Worm (Caenorhabditis elegans) whole organism, young adult: ENCODE measurements around the gene C01B9.1.
A peak's percentile ranks its signal among the peaks of the same experiment; 100 is the strongest.

Source experiments
- F10E7.11 ChIP-seq: sonication (generic microtip); optimal IDR thresholded peaks from 2 replicates; lab custom pipeline; 2017; ENCODE audit warnings: mild to moderate bottlenecking, missing genetic modification characterization, moderate library complexity, missing compliant biosample characterization
- F23B12.7 ChIP-seq: sonication (generic microtip); optimal IDR thresholded peaks from 2 replicates; lab custom pipeline; 2017; ENCODE audit warnings: missing genetic modification characterization, mild to moderate bottlenecking, missing compliant biosample characterization, antibody characterized with exemption, moderate library complexity; ENCODE audit not compliant: insufficient read depth
- F33H1.4 ChIP-seq: fragments of 200-800 bp; sonication (Bioruptor generic); IDR thresholded peaks from 2 replicates; pipeline ENCODE4 v1.3.6; 2022; ENCODE audit warnings: missing genetic modification reagents, missing genetic modification characterization, missing compliant biosample characterization
- F49E8.2 ChIP-seq: sonication (generic microtip); optimal IDR thresholded peaks from 3 replicates; lab custom pipeline; 2017; ENCODE audit warnings: missing genetic modification characterization, mild to moderate bottlenecking, missing compliant biosample characterization, antibody characterized with exemption, moderate library complexity; ENCODE audit not compliant: insufficient read depth
- F52B5.7 ChIP-seq: sonication (generic microtip); optimal IDR thresholded peaks from 2 replicates; lab custom pipeline; 2016; ENCODE audit warnings: mild to moderate bottlenecking, missing genetic modification characterization, missing compliant biosample characterization
- F55B11.4 ChIP-seq: sonication (generic microtip); optimal IDR thresholded peaks from 2 replicates; lab custom pipeline; 2016; ENCODE audit warnings: missing compliant biosample characterization, missing genetic modification characterization, borderline replicate concordance; ENCODE audit not compliant: insufficient read depth
- F57A8.1 ChIP-seq: fragments of 200-800 bp; sonication (Bioruptor generic); optimal IDR thresholded peaks from 2 replicates; lab custom pipeline; 2018; ENCODE audit warnings: mild to moderate bottlenecking, missing genetic modification characterization, moderate library complexity, missing compliant biosample characterization
- Y53G8AR.9 ChIP-seq: fragments of 200-800 bp; sonication (Bioruptor generic); conservative IDR thresholded peaks from 2 replicates; pipeline ENCODE4 v1.3.6; 2022; ENCODE audit warnings: missing genetic modification reagents, missing genetic modification characterization, missing compliant biosample characterization
- Y67H2A.10 ChIP-seq: fragments of 200-800 bp; sonication (Bioruptor generic); conservative IDR thresholded peaks from 2 replicates; pipeline ENCODE4 v1.3.6; 2022; ENCODE audit warnings: missing genetic modification reagents, missing genetic modification characterization, missing compliant biosample characterization
- Y95B8A.8 ChIP-seq: fragments of 200-800 bp; sonication (Bioruptor generic); IDR thresholded peaks from 2 replicates; pipeline ENCODE4 v1.3.6; 2022; ENCODE audit warnings: missing genetic modification reagents, missing genetic modification characterization, missing compliant biosample characterization
- aptf-2 ChIP-seq: fragments of 200-800 bp; sonication (Bioruptor generic); conservative IDR thresholded peaks from 2 replicates; pipeline ENCODE4 v1.3.6; 2022; ENCODE audit warnings: missing genetic modification reagents, missing genetic modification characterization, missing compliant biosample characterization
- aptf-3 ChIP-seq: fragments of 200-800 bp; sonication (Bioruptor generic); IDR thresholded peaks from 2 replicates; pipeline ENCODE4 v1.3.6; 2022; ENCODE audit warnings: missing genetic modification characterization, missing compliant biosample characterization
- attf-5 ChIP-seq: fragments of 200-800 bp; sonication (Bioruptor generic); optimal IDR thresholded peaks from 2 replicates; lab custom pipeline; 2018; ENCODE audit warnings: mild to moderate bottlenecking, missing genetic modification characterization, missing compliant biosample characterization
- ccch-3 ChIP-seq: fragments of 200-800 bp; sonication (Bioruptor generic); optimal IDR thresholded peaks from 2 replicates; lab custom pipeline; 2018; ENCODE audit warnings: mild to moderate bottlenecking, missing genetic modification characterization, missing compliant biosample characterization
- cebp-1 ChIP-seq, 2 experiments: fragments of 200-800 bp in 1 of 2; sonication (Bioruptor generic) in 1 of 2; sonication (generic microtip) in 1 of 2; IDR thresholded peaks in 1 of 2; optimal IDR thresholded peaks in 1 of 2; 2 replicates each; pipeline versions ENCODE4 v1.3.6 to Lab custom; 2017 to 2022; ENCODE audit warnings: missing compliant biosample characterization in 2 of 2, missing genetic modification characterization in 2 of 2, mild to moderate bottlenecking in 1 of 2, missing genetic modification reagents in 1 of 2, moderate library complexity in 1 of 2
- ceh-58 ChIP-seq: fragments of 200-800 bp; sonication (Bioruptor generic); IDR thresholded peaks from 2 replicates; pipeline ENCODE4 v1.3.6; 2022; ENCODE audit warnings: missing genetic modification characterization, missing compliant biosample characterization
- chd-7 ChIP-seq: sonication (generic microtip); optimal IDR thresholded peaks from 2 replicates; lab custom pipeline; 2016; ENCODE audit warnings: mild to moderate bottlenecking, missing genetic modification characterization, moderate library complexity, missing compliant biosample characterization
- dox-1 ChIP-seq: fragments of 200-800 bp; sonication (Bioruptor generic); IDR thresholded peaks from 2 replicates; pipeline ENCODE4 v1.3.6; 2022; ENCODE audit warnings: missing genetic modification reagents, missing genetic modification characterization, missing compliant biosample characterization
- dpl-1 ChIP-seq: fragments of 150-350 bp; optimal IDR thresholded peaks from 2 replicates; lab custom pipeline; 2014; ENCODE audit warnings: missing biosample characterization, missing genetic modification reagents, missing genetic modification characterization
- efl-1 ChIP-seq: fragments of 150-350 bp; optimal IDR thresholded peaks from 2 replicates; lab custom pipeline; 2014; ENCODE audit warnings: missing biosample characterization, missing genetic modification reagents, missing genetic modification characterization
- egrh-3 ChIP-seq: fragments of 200-800 bp; sonication (Bioruptor generic); IDR thresholded peaks from 2 replicates; pipeline ENCODE4 v1.3.6; 2022; ENCODE audit warnings: missing genetic modification reagents, missing genetic modification characterization, missing compliant biosample characterization
- him-1 ChIP-seq: sonication (generic microtip); optimal IDR thresholded peaks from 2 replicates; lab custom pipeline; 2016; ENCODE audit warnings: missing genotype, missing genetic modification reagents, missing genetic modification characterization, missing compliant biosample characterization
- hlh-26 ChIP-seq: fragments of 200-800 bp; sonication (Bioruptor generic); conservative IDR thresholded peaks from 2 replicates; pipeline ENCODE4 v1.3.6; 2022; ENCODE audit warnings: missing genetic modification reagents, missing genetic modification characterization, missing compliant biosample characterization
- hmg-1.2 ChIP-seq: fragments of 200-800 bp; sonication (Bioruptor generic); IDR thresholded peaks from 2 replicates; pipeline ENCODE4 v1.3.6; 2022; ENCODE audit warnings: missing genetic modification reagents, missing genetic modification characterization, missing compliant biosample characterization
- hrde-1 ChIP-seq: sonication (generic microtip); optimal IDR thresholded peaks from 2 replicates; lab custom pipeline; 2016; ENCODE audit warnings: missing genetic modification characterization, mild to moderate bottlenecking, missing compliant biosample characterization, moderate library complexity, missing genotype, missing genetic modification reagents, borderline replicate concordance
- lsl-1 ChIP-seq: fragments of 200-800 bp; sonication (Bioruptor generic); optimal IDR thresholded peaks from 2 replicates; lab custom pipeline; 2018; ENCODE audit warnings: mild to moderate bottlenecking, missing genetic modification characterization, moderate library complexity, missing compliant biosample characterization
- lsy-27 ChIP-seq: sonication (generic microtip); optimal IDR thresholded peaks from 2 replicates; lab custom pipeline; 2017; ENCODE audit warnings: missing genetic modification characterization, mild to moderate bottlenecking, missing compliant biosample characterization, antibody characterized with exemption, missing genotype, borderline replicate concordance; ENCODE audit not compliant: insufficient read depth
- madf-10 ChIP-seq: sonication (generic microtip); optimal IDR thresholded peaks from 2 replicates; lab custom pipeline; 2016; ENCODE audit warnings: mild to moderate bottlenecking, missing genetic modification characterization, missing compliant biosample characterization
- madf-3 ChIP-seq: fragments of 200-800 bp; sonication (Bioruptor generic); IDR thresholded peaks from 2 replicates; pipeline ENCODE4 v1.3.6; 2022; ENCODE audit warnings: missing genetic modification reagents, missing genetic modification characterization, missing compliant biosample characterization
- madf-8 ChIP-seq: fragments of 200-800 bp; sonication (Bioruptor generic); conservative IDR thresholded peaks from 2 replicates; pipeline ENCODE4 v1.3.6; 2022; ENCODE audit warnings: missing genetic modification reagents, missing genetic modification characterization, missing compliant biosample characterization
- mcd-1 ChIP-seq: fragments of 200-800 bp; sonication (Bioruptor generic); IDR thresholded peaks from 2 replicates; pipeline ENCODE4 v1.3.6; 2022; ENCODE audit warnings: missing genetic modification reagents, missing genetic modification characterization, missing compliant biosample characterization
- nfya-2 ChIP-seq: fragments of 200-800 bp; sonication (Bioruptor generic); IDR thresholded peaks from 2 replicates; pipeline ENCODE4 v1.3.6; 2022; ENCODE audit warnings: missing genetic modification reagents, missing genetic modification characterization, missing compliant biosample characterization
- nfyb-1 ChIP-seq: fragments of 200-800 bp; sonication (Bioruptor generic); IDR thresholded peaks from 2 replicates; pipeline ENCODE4 v1.3.6; 2022; ENCODE audit warnings: missing genetic modification reagents, missing genetic modification characterization, missing compliant biosample characterization
- nhr-27 ChIP-seq: fragments of 200-800 bp; sonication (Bioruptor generic); optimal IDR thresholded peaks from 2 replicates; lab custom pipeline; 2018; ENCODE audit warnings: mild to moderate bottlenecking, missing genetic modification characterization, moderate library complexity, missing compliant biosample characterization
- pbrm-1 ChIP-seq: fragments of 200-800 bp; sonication (Bioruptor generic); IDR thresholded peaks from 2 replicates; pipeline ENCODE4 v1.3.6; 2022; ENCODE audit warnings: missing genetic modification reagents, missing genetic modification characterization, missing compliant biosample characterization
- snpc-1.1 ChIP-seq: sonication (generic microtip); optimal IDR thresholded peaks from 2 replicates; lab custom pipeline; 2017; ENCODE audit warnings: missing genetic modification characterization, mild to moderate bottlenecking, missing compliant biosample characterization, antibody characterized with exemption, moderate library complexity, missing genotype, missing genetic modification reagents; ENCODE audit not compliant: insufficient read depth
- snpc-3.4 ChIP-seq: sonication (generic microtip); optimal IDR thresholded peaks from 2 replicates; lab custom pipeline; 2017; ENCODE audit warnings: missing genetic modification characterization, mild to moderate bottlenecking, missing compliant biosample characterization, antibody characterized with exemption, moderate library complexity, missing genotype, missing genetic modification reagents
- somi-1 ChIP-seq: fragments of 200-800 bp; sonication (Bioruptor generic); optimal IDR thresholded peaks from 2 replicates; lab custom pipeline; 2018; ENCODE audit warnings: mild to moderate bottlenecking, missing genetic modification characterization, missing compliant biosample characterization
- sptf-2 ChIP-seq: fragments of 200-800 bp; sonication (Bioruptor generic); optimal IDR thresholded peaks from 2 replicates; lab custom pipeline; 2018; ENCODE audit warnings: mild to moderate bottlenecking, missing genetic modification characterization, missing compliant biosample characterization
- tlf-1 ChIP-seq: fragments of 200-800 bp; sonication (Bioruptor generic); optimal IDR thresholded peaks from 2 replicates; lab custom pipeline; 2018; ENCODE audit warnings: mild to moderate bottlenecking, missing genetic modification characterization, missing compliant biosample characterization
- unc-62 ChIP-seq: fragments of 150-350 bp; optimal IDR thresholded peaks from 2 replicates; lab custom pipeline; 2014; ENCODE audit warnings: missing biosample characterization, missing genetic modification reagents, missing genetic modification characterization
- xnd-1 ChIP-seq: sonication (generic microtip); optimal IDR thresholded peaks from 2 replicates; lab custom pipeline; 2016; ENCODE audit warnings: missing genotype, missing genetic modification reagents, missing genetic modification characterization, missing compliant biosample characterization
- zfh-2 ChIP-seq: fragments of 200-800 bp; sonication (Bioruptor generic); conservative IDR thresholded peaks from 2 replicates; pipeline ENCODE4 v1.3.6; 2022; ENCODE audit warnings: missing genetic modification reagents, missing genetic modification characterization, missing compliant biosample characterization
- ztf-25 ChIP-seq: fragments of 200-800 bp; sonication (Bioruptor generic); IDR thresholded peaks from 2 replicates; pipeline ENCODE4 v1.3.6; 2022; ENCODE audit warnings: missing genetic modification reagents, missing genetic modification characterization, missing compliant biosample characterization
- ztf-26 ChIP-seq: sonication (generic microtip); optimal IDR thresholded peaks from 2 replicates; lab custom pipeline; 2017; ENCODE audit warnings: missing genetic modification characterization, missing compliant biosample characterization
- ztf-6 ChIP-seq: fragments of 200-800 bp; sonication (Bioruptor generic); IDR thresholded peaks from 2 replicates; pipeline ENCODE4 v1.3.6; 2022; ENCODE audit warnings: missing genetic modification reagents, missing genetic modification characterization, missing compliant biosample characterization

Gene C01B9.1

ce11 chrII:13723754-13724153, 47.6 kb upstream of the C01B9.1 start (continued):
- TF ChIP-seq egrh-3 (GFP tag; lab: Robert Waterston, UW) (no peak), cebp-1 (GFP tag; IDR thresholded peaks at IDR 0.05; lab: Robert Waterston, UW) (no peak), cebp-1 (tag; optimal IDR thresholded peaks at IDR 0.05; lab: Kevin White, UChicago) (peak; percentile 24), Y53G8AR.9 (GFP tag; lab: Robert Waterston, UW) (no peak), snpc-1.1 (no peak), attf-5 (GFP tag; lab: Kevin White, UChicago) (no peak), F23B12.7 (peak; percentile 22), him-1 (tag; lab: Kevin White, UChicago) (no peak), dox-1 (0 out of 2 replicates have a peak, but pooled peaks have one; percentile 8), ztf-26 (tag; lab: Kevin White, UChicago) (no peak), ccch-3 (GFP tag; lab: Kevin White, UChicago) (no peak), nfya-2 (no peak), ztf-25 (GFP tag; lab: Robert Waterston, UW) (no peak; the same call in 1 of the 2 replicates), zfh-2 (GFP tag; lab: Robert Waterston, UW) (no peak), xnd-1 (tag; lab: Kevin White, UChicago) (no peak), lsy-27 (tag; lab: Kevin White, UChicago) (no peak), snpc-3.4 (tag; lab: Kevin White, UChicago) (no peak), F33H1.4 (0 out of 2 replicates have a peak, but pooled peaks have one; percentile 9), efl-1 (GFP tag; lab: Kevin White, UChicago) (peak; percentile 4), hlh-26 (GFP tag; lab: Robert Waterston, UW) (no peak), aptf-3 (GFP tag; lab: Robert Waterston, UW) (no peak), ztf-6 (GFP tag; lab: Robert Waterston, UW) (no peak), unc-62 (GFP tag; lab: Kevin White, UChicago) (no peak), nhr-27 (no peak), F55B11.4 (no peak), F10E7.11 (tag; lab: Kevin White, UChicago) (no peak), nfyb-1 (GFP tag; lab: Robert Waterston, UW) (no peak), F57A8.1 (no peak), Y95B8A.8 (GFP tag; lab: Robert Waterston, UW) (peak; percentile 71; the same call in 1 of the 2 replicates), madf-10 (tag; lab: Kevin White, UChicago) (no peak), madf-3 (no peak), ceh-58 (no peak), hrde-1 (tag; lab: Kevin White, UChicago) (no peak), somi-1 (GFP tag; lab: Kevin White, UChicago) (no peak), sptf-2 (GFP tag; lab: Kevin White, UChicago) (no peak), hmg-1.2 (GFP tag; lab: Robert Waterston, UW) (peak; percentile 14; the same call in 1 of the 2 replicates)

ce11 chrII:13725793-13726192, 45.6 kb upstream of the C01B9.1 start, which contains the start of the genes Y54G9A.7 and bub-3:
TSS of gene Y54G9A.7 (minus strand) at chrII:13725799.
TSS of gene bub-3 (plus strand) at chrII:13726062.
- peak; percentile 70; the same call in 1 of the 2 replicates for TF ChIP-seq aptf-2
- peak; percentile 75 for TF ChIP-seq lsl-1 (GFP tag; lab: Kevin White, UChicago)
- peak; percentile 22 for TF ChIP-seq F49E8.2 (tag; lab: Kevin White, UChicago)
- no peak for TF ChIP-seq Y67H2A.10 (GFP tag; lab: Robert Waterston, UW)
- TF ChIP-seq pbrm-1 (GFP tag; lab: Robert Waterston, UW), result 0 out of 2 replicates have a peak, but pooled peaks have one; percentile 8
- peak; percentile 91 for TF ChIP-seq madf-8 (GFP tag; lab: Robert Waterston, UW)
- peak; percentile 47; the same call in 1 of the 2 replicates for TF ChIP-seq dox-1
- peak; percentile 81 for TF ChIP-seq F33H1.4
- peak; percentile 78 for TF ChIP-seq dpl-1 (GFP tag; lab: Kevin White, UChicago)
- peak; percentile 50 for TF ChIP-seq tlf-1 (GFP tag; lab: Kevin White, UChicago)
- no peak for TF ChIP-seq chd-7 (tag; lab: Kevin White, UChicago)
- peak; percentile 61 for TF ChIP-seq mcd-1 (GFP tag; lab: Robert Waterston, UW)
- TF ChIP-seq nhr-27, result no peak
- TF ChIP-seq F52B5.7 (tag; lab: Kevin White, UChicago), result no peak
- TF ChIP-seq Y95B8A.8 (GFP tag; lab: Robert Waterston, UW), result no peak
